Fruit fly (Drosophila melanogaster) whole organism, embryonic: ENCODE measurements around the gene CG6688.

Source experiments
- Abd-B ChIP-seq: fragments of 200-800 bp; sonication (Bioruptor generic); optimal IDR thresholded peaks from 2 replicates; lab custom pipeline; 2018; ENCODE audit warnings: missing biosample characterization, mild to moderate bottlenecking, missing genetic modification characterization, moderate library complexity
- psq ChIP-seq: fragments of 200-800 bp; sonication (Bioruptor generic); optimal IDR thresholded peaks from 2 replicates; lab custom pipeline; 2017; ENCODE audit warnings: missing biosample characterization, missing genetic modification characterization
- salm ChIP-seq: fragments of 200-800 bp; sonication (Bioruptor generic); optimal IDR thresholded peaks from 2 replicates; lab custom pipeline; 2018; ENCODE audit warnings: missing biosample characterization, mild to moderate bottlenecking, missing genetic modification characterization

DNA sequence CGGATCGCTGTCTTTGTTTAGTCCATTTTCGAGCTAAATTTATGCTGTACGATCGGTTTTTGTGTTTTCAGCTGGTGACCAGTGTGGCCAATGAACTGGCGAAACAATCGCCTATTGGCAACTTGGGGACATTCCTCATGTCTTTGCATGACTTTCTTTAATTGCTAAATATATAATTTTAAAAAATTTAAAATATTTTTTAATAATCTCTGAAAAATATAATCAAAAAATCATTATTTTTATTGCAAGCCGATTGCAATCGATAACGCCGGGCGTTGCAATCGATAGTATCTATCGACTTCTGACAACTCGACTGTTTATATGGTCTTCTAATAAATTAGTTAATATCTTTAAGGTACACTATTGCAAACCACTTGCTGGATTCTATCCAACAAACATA is 49.0 kb downstream of the CG6688 start, which contains the start of the genes sav and Ublcp1:
- TF ChIP-seq psq (GFP tag; lab: Kevin White, UChicago) (no peak), salm (tag; lab: Kevin White, UChicago) (no peak), Abd-B (GFP tag; lab: Kevin White, UChicago) (peak; percentile 53)
